Worm (Caenorhabditis elegans): ENCODE measurements around the gene C14H10.2.

The C14H10.2 gene

DNA sequence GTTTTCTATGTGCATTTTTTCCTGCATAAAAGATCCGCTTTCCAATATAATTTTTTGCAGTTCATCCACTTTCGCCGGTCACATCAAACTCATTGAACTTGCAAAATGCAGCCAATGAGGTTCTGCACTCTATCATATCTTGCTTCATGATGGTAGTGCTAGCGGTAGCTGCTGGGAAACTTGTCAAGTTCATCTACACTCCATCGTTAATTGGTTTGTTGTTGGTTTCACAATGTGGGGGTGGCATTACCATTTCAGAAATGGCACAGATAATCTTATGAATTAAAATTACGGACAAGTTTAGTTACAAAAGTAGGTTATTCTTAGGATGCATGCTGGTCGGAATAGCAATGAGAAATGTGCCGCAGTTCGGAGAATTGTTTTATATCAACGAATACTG is 21.8 kb upstream of the C14H10.2 start:
- no peak for TF ChIP-seq ceh-13 (GFP tag; optimal IDR thresholded peaks at IDR 0.05)
- no peak for TF ChIP-seq tra-4 (tag; optimal IDR thresholded peaks at IDR 0.05)

- no peak for TF ChIP-seq hmbx-1 (tag; optimal IDR thresholded peaks at IDR 0.05)
These were observed 20.7 kb upstream of the C14H10.2 start, which contains the start of gene F41E7.2 for ce11 chrX:10273392-10273791. Gene F41E7.2 (plus strand): TSS chrX:10273692.

ce11 chrX:10262299-10262698 is 9.6 kb upstream of the C14H10.2 start:
- TF ChIP-seq flt-1 (GFP tag; IDR thresholded peaks at IDR 0.05) (no peak), hmg-4 (GFP tag; optimal IDR thresholded peaks at IDR 0.05) (no peak), hnd-1 (tag; optimal IDR thresholded peaks at IDR 0.05) (no peak), ets-7 (tag; optimal IDR thresholded peaks at IDR 0.05) (no peak), B0310.2 (tag; optimal IDR thresholded peaks at IDR 0.05) (no peak), scrt-1 (GFP tag; IDR thresholded peaks at IDR 0.05) (no peak), tbx-37 (GFP tag; conservative IDR thresholded peaks at IDR 0.05) (no peak), tbx-11 (GFP tag; IDR thresholded peaks at IDR 0.05) (no peak), aly-1 (tag; optimal IDR thresholded peaks at IDR 0.05) (no peak), ceh-13 (GFP tag; optimal IDR thresholded peaks at IDR 0.05) (no peak), hmbx-1 (tag; optimal IDR thresholded peaks at IDR 0.05) (no peak), ceh-36 (tag; optimal IDR thresholded peaks at IDR 0.05) (no peak), pes-1 (GFP tag; IDR thresholded peaks at IDR 0.05) (no peak), tra-4 (tag; optimal IDR thresholded peaks at IDR 0.05) (no peak), sea-1 (GFP tag; conservative IDR thresholded peaks at IDR 0.05) (no peak)

DNA sequence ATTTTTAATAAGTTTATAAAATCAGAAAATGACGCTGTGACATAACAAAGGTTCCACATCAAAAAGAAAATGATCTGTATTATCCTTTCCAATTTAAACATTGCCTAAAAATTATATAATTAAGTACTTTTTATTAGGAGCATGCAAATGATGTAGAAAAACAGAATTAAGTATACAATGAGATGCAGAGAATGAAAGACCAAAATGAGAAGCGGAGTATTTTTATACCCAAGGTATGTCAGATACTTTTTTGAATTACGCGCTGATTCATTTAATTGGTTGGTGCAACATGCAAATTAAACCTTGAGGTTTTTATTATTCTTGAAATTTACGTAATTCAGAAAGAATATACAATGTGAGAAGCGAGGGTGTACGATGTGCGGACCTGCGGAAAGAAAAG is 7.4 kb upstream of the C14H10.2 start, which contains the start of gene C32A9.1:
Gene C32A9.1 (minus strand): TSS at position 101 of the 400 bp plus-strand sequence.
- no peak for TF ChIP-seq hnd-1 (tag; optimal IDR thresholded peaks at IDR 0.05)
- no peak for TF ChIP-seq ceh-13 (GFP tag; optimal IDR thresholded peaks at IDR 0.05)
- TF ChIP-seq hmbx-1 (tag; optimal IDR thresholded peaks at IDR 0.05): no peak
- no peak for TF ChIP-seq tbx-37 (GFP tag; conservative IDR thresholded peaks at IDR 0.05)
- no peak for TF ChIP-seq sea-1 (GFP tag; conservative IDR thresholded peaks at IDR 0.05)
- no peak for TF ChIP-seq scrt-1 (GFP tag; IDR thresholded peaks at IDR 0.05)
- TF ChIP-seq ets-7 (tag; optimal IDR thresholded peaks at IDR 0.05): no peak
- no peak for TF ChIP-seq tbx-11 (GFP tag; IDR thresholded peaks at IDR 0.05)
- no peak for TF ChIP-seq tra-4 (tag; optimal IDR thresholded peaks at IDR 0.05)
- TF ChIP-seq pes-1 (GFP tag; IDR thresholded peaks at IDR 0.05): no peak
- TF ChIP-seq ceh-36 (tag; optimal IDR thresholded peaks at IDR 0.05): no peak
- no peak for TF ChIP-seq aly-1 (tag; optimal IDR thresholded peaks at IDR 0.05)
- TF ChIP-seq F13C5.2 (tag; optimal IDR thresholded peaks at IDR 0.05): no peak
- no peak for TF ChIP-seq ama-1 (optimal IDR thresholded peaks at IDR 0.05)
- TF ChIP-seq hmg-4 (GFP tag; optimal IDR thresholded peaks at IDR 0.05): no peak
- no peak for TF ChIP-seq flt-1 (GFP tag; IDR thresholded peaks at IDR 0.05)
- TF ChIP-seq B0310.2 (tag; optimal IDR thresholded peaks at IDR 0.05): no peak

DNA sequence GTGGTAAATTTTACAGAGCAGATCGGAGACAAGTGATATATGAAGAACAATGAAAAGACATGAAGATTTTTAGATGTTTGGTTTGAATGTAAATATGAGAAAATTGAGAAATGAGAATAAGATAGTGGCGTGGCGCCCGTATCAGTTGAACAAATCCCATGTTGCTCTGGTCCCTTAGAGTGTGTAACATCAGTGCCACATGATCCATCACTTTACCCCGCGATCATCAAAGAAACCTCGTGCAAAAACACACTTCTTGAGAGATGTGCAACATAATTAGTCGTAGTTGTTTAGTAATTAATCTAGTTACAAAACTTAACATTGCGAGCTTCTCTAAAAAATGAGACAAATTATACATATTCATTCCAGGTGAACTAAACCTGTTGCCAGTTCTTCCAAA is 1.4 kb upstream of the C14H10.2 start:
- TF ChIP-seq ceh-36 (tag; optimal IDR thresholded peaks at IDR 0.05): no peak
- no peak for TF ChIP-seq hnd-1 (tag; optimal IDR thresholded peaks at IDR 0.05)
- no peak for TF ChIP-seq scrt-1 (GFP tag; IDR thresholded peaks at IDR 0.05)
- TF ChIP-seq sea-1 (GFP tag; conservative IDR thresholded peaks at IDR 0.05): no peak
- TF ChIP-seq ama-1 (optimal IDR thresholded peaks at IDR 0.05): no peak
- no peak for TF ChIP-seq flt-1 (GFP tag; IDR thresholded peaks at IDR 0.05)
- no peak for TF ChIP-seq tra-4 (tag; optimal IDR thresholded peaks at IDR 0.05)
- no peak for TF ChIP-seq hmbx-1 (tag; optimal IDR thresholded peaks at IDR 0.05)
- TF ChIP-seq tbx-11 (GFP tag; IDR thresholded peaks at IDR 0.05): no peak
- no peak for TF ChIP-seq ceh-13 (GFP tag; optimal IDR thresholded peaks at IDR 0.05)
- TF ChIP-seq ets-7 (tag; optimal IDR thresholded peaks at IDR 0.05): no peak
- TF ChIP-seq pes-1 (GFP tag; IDR thresholded peaks at IDR 0.05): no peak
- no peak for TF ChIP-seq aly-1 (tag; optimal IDR thresholded peaks at IDR 0.05)

DNA sequence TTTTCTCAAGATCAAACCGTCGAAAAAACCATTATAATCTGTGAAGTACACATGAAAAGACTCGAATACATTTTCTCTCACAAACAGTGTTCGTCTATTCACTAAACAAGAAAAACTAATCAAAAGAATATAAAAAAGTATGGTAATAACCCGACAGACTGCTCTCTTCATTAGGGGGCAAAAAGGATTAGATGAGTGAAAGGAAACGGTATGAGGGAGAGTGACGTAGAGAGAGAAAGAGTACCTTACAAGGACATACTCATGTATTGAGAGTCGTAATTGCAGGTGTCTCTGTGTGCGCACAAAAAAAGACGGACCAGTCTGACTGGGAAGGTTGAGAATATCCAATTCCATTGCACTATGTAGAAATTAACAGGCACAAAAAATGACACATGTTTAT is 3.0 kb downstream of the C14H10.2 start:
- TF ChIP-seq ets-7 (tag; optimal IDR thresholded peaks at IDR 0.05) (no peak), tbx-37 (GFP tag; conservative IDR thresholded peaks at IDR 0.05) (no peak), tbx-11 (GFP tag; IDR thresholded peaks at IDR 0.05) (no peak), F13C5.2 (tag; optimal IDR thresholded peaks at IDR 0.05) (no peak), hnd-1 (tag; optimal IDR thresholded peaks at IDR 0.05) (no peak), ceh-36 (tag; optimal IDR thresholded peaks at IDR 0.05) (no peak), sea-1 (GFP tag; conservative IDR thresholded peaks at IDR 0.05) (no peak), ama-1 (optimal IDR thresholded peaks at IDR 0.05) (no peak)

- TF ChIP-seq tbx-11 (GFP tag; IDR thresholded peaks at IDR 0.05) (no peak), hmbx-1 (tag; optimal IDR thresholded peaks at IDR 0.05) (no peak)
These were observed 7.1 kb downstream of the C14H10.2 start for ce11 chrX:10245617-10246016.

- TF ChIP-seq scrt-1 (GFP tag; IDR thresholded peaks at IDR 0.05) (no peak), tra-4 (tag; optimal IDR thresholded peaks at IDR 0.05) (no peak)
These were observed 11.7 kb downstream of the C14H10.2 start, which contains the start of gene str-74 for ce11 chrX:10240939-10241338. Gene str-74 (minus strand): TSS chrX:10241039.

DNA sequence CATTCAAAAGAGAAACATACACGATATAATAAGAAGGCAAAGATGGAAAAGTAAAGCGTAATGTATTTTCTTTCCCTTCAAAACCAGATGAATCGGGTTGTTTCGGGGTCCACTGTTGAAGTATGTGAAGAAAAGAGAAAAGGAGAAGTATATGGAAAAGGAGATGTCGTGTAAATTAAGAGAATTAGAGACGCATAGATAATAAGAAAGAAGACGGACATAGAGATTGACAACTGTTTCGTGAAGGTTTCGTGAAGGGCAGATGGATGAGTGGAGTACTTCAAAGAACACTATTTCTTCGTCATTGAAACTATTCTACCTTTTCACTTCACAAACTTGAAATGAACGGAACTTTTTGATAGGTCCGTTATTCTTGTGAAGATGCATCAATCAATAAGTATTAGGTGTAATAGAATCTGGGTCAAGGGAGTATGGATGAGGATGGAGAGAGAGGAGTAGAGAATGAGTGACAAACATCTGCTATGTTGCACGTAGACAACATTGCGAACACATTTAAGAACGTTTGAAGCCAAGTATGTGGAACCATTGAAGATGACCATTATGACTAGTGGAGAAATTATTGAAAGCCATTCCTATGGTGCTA is 14.4 kb downstream of the C14H10.2 start:
- TF ChIP-seq ceh-13 (GFP tag; optimal IDR thresholded peaks at IDR 0.05) (no peak), tbx-37 (GFP tag; conservative IDR thresholded peaks at IDR 0.05) (no peak)

All from whole organism, early embryonic.